Worm (Caenorhabditis elegans) whole organism, early embryonic: ENCODE measurements around the gene Y48G9A.6.

Source experiments
- B0310.2 ChIP-seq: sonication (generic microtip); optimal IDR thresholded peaks from 2 replicates; lab custom pipeline; 2016; ENCODE audit warnings: mild to moderate bottlenecking, missing genetic modification characterization, missing compliant biosample characterization
- F13C5.2 ChIP-seq: sonication (generic microtip); optimal IDR thresholded peaks from 2 replicates; lab custom pipeline; 2017; ENCODE audit warnings: mild to moderate bottlenecking, missing genetic modification characterization, inconsistent platforms, missing compliant biosample characterization
- aly-1 ChIP-seq: sonication (generic microtip); optimal IDR thresholded peaks from 2 replicates; lab custom pipeline; 2016; ENCODE audit warnings: missing genetic modification characterization, missing compliant biosample characterization
- ama-1 ChIP-seq: fragments of 150-350 bp; optimal IDR thresholded peaks from 2 replicates; lab custom pipeline; 2014
- ceh-13 ChIP-seq: fragments of 200-800 bp; sonication (Bioruptor generic); optimal IDR thresholded peaks from 2 replicates; lab custom pipeline; 2018; ENCODE audit warnings: mild to moderate bottlenecking, missing genetic modification characterization, missing compliant biosample characterization
- ceh-36 ChIP-seq: sonication (generic microtip); optimal IDR thresholded peaks from 2 replicates; lab custom pipeline; 2016; ENCODE audit warnings: missing genetic modification characterization, inconsistent platforms, missing compliant biosample characterization
- ets-7 ChIP-seq: sonication (generic microtip); optimal IDR thresholded peaks from 2 replicates; lab custom pipeline; 2016; ENCODE audit warnings: missing genotype, missing genetic modification characterization, missing compliant biosample characterization
- flt-1 ChIP-seq: fragments of 200-800 bp; sonication (Bioruptor generic); IDR thresholded peaks from 2 replicates; pipeline ENCODE4 v1.3.6; 2022; ENCODE audit warnings: missing genetic modification characterization, missing compliant biosample characterization
- hmbx-1 ChIP-seq: sonication (generic microtip); optimal IDR thresholded peaks from 2 replicates; lab custom pipeline; 2016; ENCODE audit warnings: mild to moderate bottlenecking, missing genetic modification characterization, missing compliant biosample characterization
- hmg-4 ChIP-seq: fragments of 200-800 bp; sonication (Bioruptor generic); optimal IDR thresholded peaks from 2 replicates; lab custom pipeline; 2018; ENCODE audit warnings: mild to moderate bottlenecking, missing genetic modification characterization, missing compliant biosample characterization
- hnd-1 ChIP-seq: sonication (generic microtip); optimal IDR thresholded peaks from 2 replicates; lab custom pipeline; 2016; ENCODE audit warnings: missing genetic modification characterization, missing compliant biosample characterization
- pes-1 ChIP-seq: fragments of 200-800 bp; sonication (Bioruptor generic); IDR thresholded peaks from 2 replicates; pipeline ENCODE4 v1.3.6; 2022; ENCODE audit warnings: missing genetic modification reagents, missing genetic modification characterization, missing compliant biosample characterization
- scrt-1 ChIP-seq: fragments of 200-800 bp; sonication (Bioruptor generic); IDR thresholded peaks from 2 replicates; pipeline ENCODE4 v1.3.6; 2022; ENCODE audit warnings: missing genetic modification characterization, missing compliant biosample characterization
- sea-1 ChIP-seq: fragments of 200-800 bp; sonication (Bioruptor generic); conservative IDR thresholded peaks from 2 replicates; pipeline ENCODE4 v1.3.6; 2022; ENCODE audit warnings: missing genetic modification characterization, missing compliant biosample characterization
- tbx-11 ChIP-seq: fragments of 200-800 bp; sonication (Bioruptor generic); IDR thresholded peaks from 2 replicates; pipeline ENCODE4 v1.3.6; 2022; ENCODE audit warnings: missing genetic modification characterization, missing compliant biosample characterization
- tbx-37 ChIP-seq: fragments of 200-800 bp; sonication (Bioruptor generic); conservative IDR thresholded peaks from 2 replicates; pipeline ENCODE4 v1.3.6; 2022; ENCODE audit warnings: missing genetic modification reagents, missing genetic modification characterization, missing compliant biosample characterization
- tra-4 ChIP-seq: sonication (generic microtip); optimal IDR thresholded peaks from 2 replicates; lab custom pipeline; 2017; ENCODE audit warnings: missing genetic modification characterization, missing compliant biosample characterization

Gene Y48G9A.6

ce11 chrIII:2091367-2091766 lies 26.3 kb upstream of the Y48G9A.6 start:
- TF ChIP-seq tra-4 (tag; lab: Kevin White, UChicago) (no peak), ama-1 (lab: Kevin White, UChicago) (no peak), B0310.2 (tag; lab: Kevin White, UChicago) (no peak), tbx-11 (GFP tag; lab: Robert Waterston, UW) (no peak), hmbx-1 (tag; lab: Kevin White, UChicago) (no peak), ets-7 (tag; lab: Kevin White, UChicago) (no peak), pes-1 (GFP tag; lab: Robert Waterston, UW) (no peak), ceh-36 (tag; lab: Kevin White, UChicago) (no peak), tbx-37 (GFP tag; lab: Robert Waterston, UW) (no peak), F13C5.2 (no peak), scrt-1 (GFP tag; lab: Robert Waterston, UW) (no peak), flt-1 (no peak), aly-1 (tag; lab: Kevin White, UChicago) (no peak), ceh-13 (GFP tag; lab: Kevin White, UChicago) (no peak)

ce11 chrIII:2092409-2092808 lies 25.2 kb upstream of the Y48G9A.6 start, which contains the start of gene Y48G9A.9:
Y48G9A.9 (plus strand) TSS chrIII:2092709.
- TF ChIP-seq B0310.2 (tag; lab: Kevin White, UChicago) (no peak), sea-1 (GFP tag; lab: Robert Waterston, UW) (no peak), ama-1 (lab: Kevin White, UChicago) (no peak), hmbx-1 (tag; lab: Kevin White, UChicago) (no peak), ceh-13 (GFP tag; lab: Kevin White, UChicago) (no peak), flt-1 (no peak), scrt-1 (GFP tag; lab: Robert Waterston, UW) (no peak)

- TF ChIP-seq hmg-4 (GFP tag; lab: Kevin White, UChicago): no peak
- TF ChIP-seq ama-1 (lab: Kevin White, UChicago): no peak
- TF ChIP-seq tbx-37 (GFP tag; lab: Robert Waterston, UW): no peak
- TF ChIP-seq hmbx-1 (tag; lab: Kevin White, UChicago): no peak
- TF ChIP-seq pes-1 (GFP tag; lab: Robert Waterston, UW): no peak
- no peak for TF ChIP-seq B0310.2 (tag; lab: Kevin White, UChicago)
These were observed 19.5 kb upstream of the Y48G9A.6 start for ce11 chrIII:2098185-2098584.

- TF ChIP-seq hmbx-1 (tag; lab: Kevin White, UChicago): no peak
- no peak for TF ChIP-seq sea-1 (GFP tag; lab: Robert Waterston, UW)
- TF ChIP-seq B0310.2 (tag; lab: Kevin White, UChicago): no peak
- TF ChIP-seq hnd-1 (tag; lab: Kevin White, UChicago): no peak
- TF ChIP-seq tbx-11 (GFP tag; lab: Robert Waterston, UW): no peak
- TF ChIP-seq tra-4 (tag; lab: Kevin White, UChicago): no peak
- no peak for TF ChIP-seq aly-1 (tag; lab: Kevin White, UChicago)
- TF ChIP-seq ceh-36 (tag; lab: Kevin White, UChicago): no peak
- no peak for TF ChIP-seq pes-1 (GFP tag; lab: Robert Waterston, UW)
- TF ChIP-seq F13C5.2: no peak
- no peak for TF ChIP-seq hmg-4 (GFP tag; lab: Kevin White, UChicago)
- no peak for TF ChIP-seq ama-1 (lab: Kevin White, UChicago)
- no peak for TF ChIP-seq tbx-37 (GFP tag; lab: Robert Waterston, UW)
- TF ChIP-seq flt-1: no peak
- TF ChIP-seq ets-7 (tag; lab: Kevin White, UChicago): no peak
- TF ChIP-seq ceh-13 (GFP tag; lab: Kevin White, UChicago): no peak
These were observed 17.8 kb upstream of the Y48G9A.6 start for ce11 chrIII:2099808-2100366.

ce11 chrIII:2100842-2101241 lies 16.8 kb upstream of the Y48G9A.6 start:
- TF ChIP-seq tbx-37 (GFP tag; lab: Robert Waterston, UW): no peak
- TF ChIP-seq scrt-1 (GFP tag; lab: Robert Waterston, UW): no peak
- no peak for TF ChIP-seq hnd-1 (tag; lab: Kevin White, UChicago)
- peak; percentile 4 for TF ChIP-seq ceh-36 (tag; lab: Kevin White, UChicago)
- no peak for TF ChIP-seq ama-1 (lab: Kevin White, UChicago)
- TF ChIP-seq hmg-4 (GFP tag; lab: Kevin White, UChicago): peak; percentile 31
- no peak for TF ChIP-seq pes-1 (GFP tag; lab: Robert Waterston, UW)
- TF ChIP-seq ets-7 (tag; lab: Kevin White, UChicago): no peak
- peak; percentile 56 for TF ChIP-seq F13C5.2
- TF ChIP-seq tbx-11 (GFP tag; lab: Robert Waterston, UW): no peak

ce11 chrIII:2101310-2101709 lies 16.3 kb upstream of the Y48G9A.6 start:
- no peak for TF ChIP-seq F13C5.2
- TF ChIP-seq hmg-4 (GFP tag; lab: Kevin White, UChicago): no peak
- TF ChIP-seq B0310.2 (tag; lab: Kevin White, UChicago): no peak
- no peak for TF ChIP-seq hmbx-1 (tag; lab: Kevin White, UChicago)
- TF ChIP-seq flt-1: no peak

ce11 chrIII:2101895-2102345 lies 15.7 kb upstream of the Y48G9A.6 start, which contains the start of gene ppk-2:
ppk-2 (plus strand) TSS chrIII:2102295.
- TF ChIP-seq flt-1: no peak
- no peak for TF ChIP-seq ets-7 (tag; lab: Kevin White, UChicago)
- TF ChIP-seq ceh-13 (GFP tag; lab: Kevin White, UChicago): no peak
- TF ChIP-seq tbx-37 (GFP tag; lab: Robert Waterston, UW): no peak
- no peak for TF ChIP-seq scrt-1 (GFP tag; lab: Robert Waterston, UW)
- TF ChIP-seq pes-1 (GFP tag; lab: Robert Waterston, UW): no peak
- no peak for TF ChIP-seq aly-1 (tag; lab: Kevin White, UChicago)
- no peak for TF ChIP-seq ama-1 (lab: Kevin White, UChicago)
- TF ChIP-seq sea-1 (GFP tag; lab: Robert Waterston, UW): no peak
- TF ChIP-seq hnd-1 (tag; lab: Kevin White, UChicago): no peak
- no peak for TF ChIP-seq hmbx-1 (tag; lab: Kevin White, UChicago)
- no peak for TF ChIP-seq B0310.2 (tag; lab: Kevin White, UChicago)
- TF ChIP-seq tbx-11 (GFP tag; lab: Robert Waterston, UW): no peak
- no peak for TF ChIP-seq ceh-36 (tag; lab: Kevin White, UChicago)
- TF ChIP-seq hmg-4 (GFP tag; lab: Kevin White, UChicago): no peak
- no peak for TF ChIP-seq F13C5.2
- TF ChIP-seq tra-4 (tag; lab: Kevin White, UChicago): no peak
